Worm (Caenorhabditis elegans) whole organism, L4 larva: ENCODE measurements around the gene sre-40.

Source experiments
- F44E2.7 ChIP-seq: fragments of 200-800 bp; sonication (Bioruptor generic); IDR thresholded peaks from 2 replicates; pipeline ENCODE4 v2.1.2; 2022; ENCODE audit warnings: missing genetic modification characterization, missing compliant biosample characterization
- aha-1 ChIP-seq: fragments of 150-350 bp; peaks from one replicate; lab custom pipeline; 2014; ENCODE audit warnings: missing biosample characterization, missing genetic modification characterization
- ceh-28 ChIP-seq: fragments of 150-350 bp; optimal IDR thresholded peaks from 2 replicates; lab custom pipeline; 2014; ENCODE audit warnings: missing biosample characterization, missing genetic modification reagents, missing genetic modification characterization
- ceh-62 ChIP-seq: sonication (generic microtip); optimal IDR thresholded peaks from 2 replicates; lab custom pipeline; 2017; ENCODE audit warnings: missing biosample characterization, missing genetic modification characterization
- duxl-1 ChIP-seq: sonication (generic microtip); optimal IDR thresholded peaks from 2 replicates; lab custom pipeline; 2016; ENCODE audit warnings: mild to moderate bottlenecking, missing genetic modification characterization, moderate library complexity, missing compliant biosample characterization; ENCODE audit not compliant: poor library complexity
- dve-1 ChIP-seq: sonication (generic microtip); optimal IDR thresholded peaks from 2 replicates; lab custom pipeline; 2017; ENCODE audit warnings: antibody characterized with exemption, mild to moderate bottlenecking, missing genetic modification characterization, missing compliant biosample characterization; ENCODE audit not compliant: insufficient read depth
- egl-27 ChIP-seq: sonication (generic microtip); optimal IDR thresholded peaks from 3 replicates; lab custom pipeline; 2017; ENCODE audit warnings: missing biosample characterization, missing genetic modification reagents, missing genetic modification characterization
- fos-1 ChIP-seq: fragments of 150-350 bp; optimal IDR thresholded peaks from 2 replicates; lab custom pipeline; 2014; ENCODE audit warnings: missing biosample characterization, missing genetic modification characterization
- lin-1 ChIP-seq: fragments of 200-800 bp; sonication (Bioruptor generic); IDR thresholded peaks from 2 replicates; pipeline ENCODE4 v1.3.6; 2022; ENCODE audit warnings: missing genetic modification reagents, missing genetic modification characterization, missing compliant biosample characterization
- lsy-2 ChIP-seq, 2 experiments: fragments of 150-350 bp in 1 of 2; sonication (generic microtip) in 1 of 2; optimal IDR thresholded peaks; 2 replicates each; lab custom pipeline; 2014 to 2017; ENCODE audit warnings: missing biosample characterization in 2 of 2, missing genetic modification characterization in 2 of 2
- ztf-11 ChIP-seq: fragments of 150-350 bp; optimal IDR thresholded peaks from 2 replicates; lab custom pipeline; 2014; ENCODE audit warnings: missing biosample characterization, missing genetic modification characterization

DNA sequence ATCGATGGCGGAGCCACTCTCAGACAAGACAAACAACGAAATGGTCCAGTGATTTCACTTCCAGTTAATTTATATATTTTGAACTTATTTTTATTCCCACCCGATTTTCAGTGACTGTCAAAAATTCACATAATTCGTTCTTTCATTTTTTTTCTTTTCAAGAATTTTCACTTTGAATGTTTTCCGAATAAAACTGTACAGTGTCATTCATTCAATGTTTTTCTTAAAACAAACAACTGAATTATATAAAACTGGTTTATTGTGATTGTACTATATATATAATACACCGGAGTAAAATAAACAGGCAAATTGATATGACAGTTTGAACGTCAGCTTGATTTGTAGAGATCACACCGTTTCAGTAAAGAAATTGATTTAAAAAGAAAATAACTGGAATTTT, 19.4 kb upstream of the sre-40 start:
- no peak for TF ChIP-seq fos-1 (tag; lab: Kevin White, UChicago)
- TF ChIP-seq aha-1 (tag; lab: Kevin White, UChicago) = no peak
- no peak for TF ChIP-seq ztf-11 (tag; lab: Kevin White, UChicago)
- TF ChIP-seq ceh-62 (tag; lab: Kevin White, UChicago) = no peak
- TF ChIP-seq F44E2.7 = no peak
- no peak for TF ChIP-seq lin-1
- TF ChIP-seq egl-27 (tag; lab: Kevin White, UChicago) = no peak
- TF ChIP-seq lsy-2 (tag; optimal IDR thresholded peaks at IDR 0.05; lab: Kevin White, UChicago) = no peak
- TF ChIP-seq dve-1 = no peak
- no peak for TF ChIP-seq ceh-28
- no peak for TF ChIP-seq duxl-1 (tag; lab: Kevin White, UChicago)
